Worm (Caenorhabditis elegans) whole organism, young adult: ENCODE measurements around the gene pro-3.

Experiments used
- F52B5.7 ChIP-seq: sonication (generic microtip); optimal IDR thresholded peaks from 2 replicates; lab custom pipeline; 2016; ENCODE audit warnings: mild to moderate bottlenecking, missing genetic modification characterization, missing compliant biosample characterization
- ama-1 ChIP-seq, 3 experiments: fragments of 150-350 bp in 1 of 3; sonication (generic microtip) in 2 of 3; optimal IDR thresholded peaks; 2 replicates each; lab custom pipeline; 2014 to 2018; ENCODE audit warnings: missing biosample characterization in 2 of 3, missing genetic modification characterization in 2 of 3, missing genetic modification reagents in 2 of 3
- ceh-100 ChIP-seq: fragments of 200-800 bp; sonication (Bioruptor generic); IDR thresholded peaks from 2 replicates; pipeline ENCODE4 v1.3.6; 2022; ENCODE audit warnings: missing genetic modification reagents, missing genetic modification characterization, missing compliant biosample characterization
- die-1 ChIP-seq: sonication (generic microtip); optimal IDR thresholded peaks from 2 replicates; lab custom pipeline; 2016; ENCODE audit warnings: missing genotype, mild to moderate bottlenecking, missing genetic modification characterization, missing compliant biosample characterization
- madf-3 ChIP-seq: fragments of 200-800 bp; sonication (Bioruptor generic); IDR thresholded peaks from 2 replicates; pipeline ENCODE4 v1.3.6; 2022; ENCODE audit warnings: missing genetic modification reagents, missing genetic modification characterization, missing compliant biosample characterization
- mes-4 ChIP-seq: sonication (generic microtip); optimal IDR thresholded peaks from 2 replicates; lab custom pipeline; 2016; ENCODE audit warnings: missing genotype, missing genetic modification characterization, missing compliant biosample characterization
- snpc-4 ChIP-seq, 5 experiments: fragments of 150-350 bp in 1 of 5; sonication (generic microtip) in 4 of 5; optimal IDR thresholded peaks; 2 replicates each; lab custom pipeline; 2014 to 2018; ENCODE audit warnings: missing genetic modification characterization in 5 of 5, missing biosample characterization in 3 of 5, antibody characterized with exemption in 2 of 5, mild to moderate bottlenecking in 2 of 5, missing compliant biosample characterization in 2 of 5, missing genotype in 2 of 5, moderate library complexity in 2 of 5, missing genetic modification reagents in 1 of 5
- somi-1 ChIP-seq: fragments of 200-800 bp; sonication (Bioruptor generic); optimal IDR thresholded peaks from 2 replicates; lab custom pipeline; 2018; ENCODE audit warnings: mild to moderate bottlenecking, missing genetic modification characterization, missing compliant biosample characterization
- tbp1 ChIP-seq: fragments of 200-800 bp; sonication (Bioruptor generic); optimal IDR thresholded peaks from 2 replicates; lab custom pipeline; 2018; ENCODE audit warnings: mild to moderate bottlenecking, missing genetic modification characterization, missing compliant biosample characterization

- TF ChIP-seq tbp1 (GFP tag; lab: Kevin White, UChicago) (no peak), F52B5.7 (tag; lab: Kevin White, UChicago) (no peak), ama-1 (optimal IDR thresholded peaks at IDR 0.05; lab: Kevin White, UChicago) (no peak), ama-1 (GFP tag; optimal IDR thresholded peaks at IDR 0.05; lab: Kevin White, UChicago) (no peak), snpc-4 (GFP tag; optimal IDR thresholded peaks at IDR 0.05; lab: Kevin White, UChicago) (no peak), snpc-4 (tag; optimal IDR thresholded peaks at IDR 0.05; lab: Kevin White, UChicago) (no peak), mes-4 (tag; lab: Kevin White, UChicago) (no peak), somi-1 (GFP tag; lab: Kevin White, UChicago) (no peak), ceh-100 (GFP tag; lab: Robert Waterston, UW) (no peak), die-1 (tag; lab: Kevin White, UChicago) (no peak), madf-3 (GFP tag; lab: Robert Waterston, UW) (no peak)
Observed at ce11 chrV:19076835-19077234, 41.4 kb downstream of the pro-3 start.
